Worm (Caenorhabditis elegans) whole organism, mixed stage, embryonic: ENCODE measurements around the gene lron-2.

ENCODE experiments used
- M03D4.4 ChIP-seq: sonication (generic microtip); optimal IDR thresholded peaks from 2 replicates; lab custom pipeline; 2017; ENCODE audit warnings: mild to moderate bottlenecking, missing genetic modification characterization, missing compliant biosample characterization
- bed-3 ChIP-seq: fragments of 200-800 bp; sonication (Bioruptor generic); optimal IDR thresholded peaks from 3 replicates; lab custom pipeline; 2018; ENCODE audit warnings: mild to moderate bottlenecking, missing genetic modification characterization, moderate library complexity, missing compliant biosample characterization
- blmp-1 ChIP-seq: fragments of 150-350 bp; optimal IDR thresholded peaks from 2 replicates; lab custom pipeline; 2014; ENCODE audit warnings: missing biosample characterization, missing genetic modification characterization
- ceh-39 ChIP-seq: fragments of 150-350 bp; optimal IDR thresholded peaks from 2 replicates; lab custom pipeline; 2014; ENCODE audit warnings: missing biosample characterization, missing genetic modification characterization
- ceh-43 ChIP-seq: fragments of 200-800 bp; sonication (Bioruptor generic); optimal IDR thresholded peaks from 2 replicates; lab custom pipeline; 2018; ENCODE audit warnings: mild to moderate bottlenecking, missing genetic modification characterization, moderate library complexity, missing compliant biosample characterization
- ceh-83 ChIP-seq: fragments of 200-800 bp; sonication (Bioruptor generic); optimal IDR thresholded peaks from 2 replicates; lab custom pipeline; 2018; ENCODE audit warnings: mild to moderate bottlenecking, missing genetic modification characterization, missing compliant biosample characterization
- ces-1 ChIP-seq: fragments of 150-350 bp; optimal IDR thresholded peaks from 2 replicates; lab custom pipeline; 2014; ENCODE audit warnings: missing biosample characterization, missing genetic modification reagents, missing genetic modification characterization
- cnd-1 ChIP-seq: fragments of 200-800 bp; sonication (Bioruptor generic); optimal IDR thresholded peaks from 2 replicates; lab custom pipeline; 2018; ENCODE audit warnings: mild to moderate bottlenecking, missing genetic modification characterization, missing compliant biosample characterization
- drap-1 ChIP-seq: fragments of 200-800 bp; sonication (Bioruptor generic); optimal IDR thresholded peaks from 3 replicates; lab custom pipeline; 2018; ENCODE audit warnings: mild to moderate bottlenecking, missing genetic modification characterization, missing compliant biosample characterization
- elt-1 ChIP-seq: sonication (generic microtip); optimal IDR thresholded peaks from 2 replicates; lab custom pipeline; 2017; ENCODE audit warnings: missing genetic modification characterization, mild to moderate bottlenecking, missing compliant biosample characterization, antibody characterized with exemption, moderate library complexity, borderline replicate concordance; ENCODE audit not compliant: insufficient read depth
- elt-3 ChIP-seq: fragments of 150-350 bp; optimal IDR thresholded peaks from 2 replicates; lab custom pipeline; 2014; ENCODE audit warnings: missing biosample characterization, missing genetic modification characterization
- flh-1 ChIP-seq: fragments of 200-800 bp; sonication (Bioruptor generic); optimal IDR thresholded peaks from 2 replicates; lab custom pipeline; 2018; ENCODE audit warnings: mild to moderate bottlenecking, missing genetic modification characterization, moderate library complexity, missing compliant biosample characterization
- ham-2 ChIP-seq: fragments of 200-800 bp; sonication (Bioruptor generic); optimal IDR thresholded peaks from 2 replicates; lab custom pipeline; 2018; ENCODE audit warnings: mild to moderate bottlenecking, missing genetic modification characterization, missing compliant biosample characterization
- hlh-1 ChIP-seq: fragments of 150-350 bp; optimal IDR thresholded peaks from 2 replicates; lab custom pipeline; 2014; ENCODE audit warnings: missing biosample characterization, missing genetic modification reagents, missing genetic modification characterization
- lin-13 ChIP-seq: fragments of 150-350 bp; optimal IDR thresholded peaks from 2 replicates; lab custom pipeline; 2014; ENCODE audit warnings: missing biosample characterization, missing genetic modification characterization
- lin-32 ChIP-seq: fragments of 200-800 bp; sonication (Bioruptor generic); optimal IDR thresholded peaks from 2 replicates; lab custom pipeline; 2018; ENCODE audit warnings: mild to moderate bottlenecking, missing genetic modification characterization, missing compliant biosample characterization
- lsy-2 ChIP-seq: fragments of 150-350 bp; optimal IDR thresholded peaks from 2 replicates; lab custom pipeline; 2014; ENCODE audit warnings: missing biosample characterization, missing genetic modification characterization
- mab-5 ChIP-seq: fragments of 150-350 bp; optimal IDR thresholded peaks from 2 replicates; lab custom pipeline; 2014; ENCODE audit warnings: missing biosample characterization, missing genetic modification characterization
- mep-1 ChIP-seq: fragments of 150-350 bp; optimal IDR thresholded peaks from 2 replicates; lab custom pipeline; 2017; ENCODE audit warnings: missing biosample characterization, missing genetic modification reagents, missing genetic modification characterization, inconsistent platforms
- mls-2 ChIP-seq: sonication (generic microtip); optimal IDR thresholded peaks from 2 replicates; lab custom pipeline; 2016; ENCODE audit warnings: mild to moderate bottlenecking, missing genetic modification characterization, moderate library complexity, missing compliant biosample characterization
- nhr-12 ChIP-seq: fragments of 150-350 bp; optimal IDR thresholded peaks from 2 replicates; lab custom pipeline; 2014; ENCODE audit warnings: missing biosample characterization, missing genetic modification characterization
- nhr-2 ChIP-seq: fragments of 150-350 bp; optimal IDR thresholded peaks from 2 replicates; lab custom pipeline; 2014; ENCODE audit warnings: missing biosample characterization, missing genetic modification characterization
- nhr-237 ChIP-seq: fragments of 150-350 bp; optimal IDR thresholded peaks from 2 replicates; lab custom pipeline; 2014; ENCODE audit warnings: missing biosample characterization, missing genetic modification characterization
- nhr-28 ChIP-seq: fragments of 150-350 bp; optimal IDR thresholded peaks from 2 replicates; lab custom pipeline; 2014; ENCODE audit warnings: missing biosample characterization, missing genetic modification characterization
- nhr-76 ChIP-seq: sonication (generic microtip); optimal IDR thresholded peaks from 2 replicates; lab custom pipeline; 2017; ENCODE audit warnings: missing biosample characterization, missing genetic modification characterization
- pha-4 ChIP-seq: fragments of 150-350 bp; optimal IDR thresholded peaks from 2 replicates; lab custom pipeline; 2018; ENCODE audit warnings: missing biosample characterization, missing genetic modification reagents, missing genetic modification characterization
- sem-2 ChIP-seq: fragments of 200-800 bp; sonication (Bioruptor generic); optimal IDR thresholded peaks from 2 replicates; lab custom pipeline; 2018; ENCODE audit warnings: mild to moderate bottlenecking, missing genetic modification characterization, missing compliant biosample characterization
- snpc-4 ChIP-seq: fragments of 150-350 bp; optimal IDR thresholded peaks from 2 replicates; lab custom pipeline; 2014; ENCODE audit warnings: missing biosample characterization, missing genetic modification characterization
- sptf-1 ChIP-seq: sonication (generic microtip); optimal IDR thresholded peaks from 2 replicates; lab custom pipeline; 2017; ENCODE audit warnings: mild to moderate bottlenecking, missing genetic modification characterization, moderate library complexity, missing compliant biosample characterization
- tbx-8 ChIP-seq: fragments of 200-800 bp; sonication (Bioruptor generic); optimal IDR thresholded peaks from 2 replicates; lab custom pipeline; 2018; ENCODE audit warnings: mild to moderate bottlenecking, missing genetic modification characterization, moderate library complexity, missing compliant biosample characterization
- unc-120 ChIP-seq: sonication (generic microtip); optimal IDR thresholded peaks from 2 replicates; lab custom pipeline; 2017; ENCODE audit warnings: missing genetic modification characterization, missing compliant biosample characterization; ENCODE audit not compliant: poor library complexity, severe bottlenecking
- unc-39 ChIP-seq: fragments of 150-350 bp; optimal IDR thresholded peaks from 2 replicates; lab custom pipeline; 2014; ENCODE audit warnings: missing biosample characterization, missing genetic modification characterization
- unc-62 ChIP-seq: fragments of 150-350 bp; optimal IDR thresholded peaks from 2 replicates; lab custom pipeline; 2014; ENCODE audit warnings: missing biosample characterization, missing genetic modification reagents, missing genetic modification characterization
- zip-8 ChIP-seq: fragments of 150-350 bp; optimal IDR thresholded peaks from 2 replicates; lab custom pipeline; 2014; ENCODE audit warnings: missing biosample characterization, missing genetic modification characterization
- ztf-11 ChIP-seq: fragments of 150-350 bp; optimal IDR thresholded peaks from 2 replicates; lab custom pipeline; 2014; ENCODE audit warnings: missing biosample characterization, missing genetic modification characterization

The lron-2 gene

DNA sequence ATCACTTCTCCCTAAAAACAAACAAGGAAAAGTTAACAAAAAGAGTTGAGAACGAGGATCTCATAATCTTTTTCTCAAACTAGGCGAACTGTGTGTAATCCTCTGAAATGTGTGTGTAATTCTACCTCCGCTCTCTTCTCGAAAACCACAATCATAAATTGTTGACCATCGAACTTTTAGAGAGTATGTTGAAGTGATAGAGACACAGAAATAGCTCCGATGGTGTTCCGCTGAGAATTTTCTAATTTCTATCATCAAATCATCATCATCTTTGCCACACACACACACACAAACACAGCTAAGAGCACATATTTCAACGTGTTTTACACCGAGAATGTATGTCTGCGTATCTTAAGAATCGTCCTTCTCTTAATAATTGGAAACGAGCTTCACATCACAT lies 8.2 kb upstream of the lron-2 start:
- TF ChIP-seq pha-4 (tag; lab: Kevin White, UChicago) (peak; percentile 12), unc-62 (GFP tag; lab: Kevin White, UChicago) (peak; percentile 18), unc-120 (tag; lab: Kevin White, UChicago) (peak; percentile 49), mls-2 (tag; lab: Kevin White, UChicago) (no peak)

DNA sequence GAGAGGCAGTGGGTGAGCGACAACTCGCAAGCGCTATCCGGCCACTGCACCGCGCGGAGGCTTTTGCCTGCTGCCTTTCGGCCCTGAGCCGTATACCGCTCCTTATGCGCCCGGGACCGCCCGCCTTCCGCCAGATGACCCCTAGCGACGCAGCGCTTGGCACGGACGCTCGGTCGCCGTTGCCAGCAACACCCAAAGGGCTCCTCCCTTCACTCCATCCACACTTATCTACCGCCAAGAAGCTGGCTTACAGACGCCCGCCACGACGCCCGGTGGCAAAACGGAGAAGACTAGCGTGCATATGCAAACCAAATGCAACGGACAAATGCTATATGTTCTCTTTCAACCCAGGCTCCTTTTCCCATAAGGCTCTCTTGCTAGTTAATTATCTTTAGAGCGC lies 6.0 kb upstream of the lron-2 start:
- TF ChIP-seq unc-62 (GFP tag; lab: Kevin White, UChicago) (no peak), cnd-1 (tag; lab: Kevin White, UChicago) (peak; percentile 1), sem-2 (GFP tag; lab: Kevin White, UChicago) (no peak), ceh-83 (peak; percentile 25), nhr-76 (tag; lab: Kevin White, UChicago) (no peak), pha-4 (tag; lab: Kevin White, UChicago) (no peak), bed-3 (GFP tag; lab: Kevin White, UChicago) (peak; percentile 6), ceh-39 (no peak), lsy-2 (tag; lab: Kevin White, UChicago) (no peak), mls-2 (tag; lab: Kevin White, UChicago) (peak; percentile 19), hlh-1 (tag; lab: Kevin White, UChicago) (no peak), unc-120 (tag; lab: Kevin White, UChicago) (no peak), drap-1 (peak; percentile 29), ham-2 (no peak), zip-8 (tag; lab: Kevin White, UChicago) (no peak), flh-1 (GFP tag; lab: Kevin White, UChicago) (no peak), ztf-11 (no peak), tbx-8 (GFP tag; lab: Kevin White, UChicago) (no peak), nhr-12 (no peak), nhr-237 (tag; lab: Kevin White, UChicago) (no peak), unc-39 (tag; lab: Kevin White, UChicago) (no peak), ceh-43 (GFP tag; lab: Kevin White, UChicago) (peak; percentile 24), mep-1 (tag; lab: Kevin White, UChicago) (no peak), nhr-2 (no peak), blmp-1 (tag; lab: Kevin White, UChicago) (no peak), M03D4.4 (peak; percentile 31), mab-5 (tag; lab: Kevin White, UChicago) (no peak), snpc-4 (no peak), lin-32 (no peak), sptf-1 (tag; lab: Kevin White, UChicago) (peak; percentile 61), nhr-28 (tag; lab: Kevin White, UChicago) (no peak), ces-1 (peak; percentile 59), elt-1 (tag; lab: Kevin White, UChicago) (no peak), lin-13 (tag; lab: Kevin White, UChicago) (no peak), elt-3 (no peak)

DNA sequence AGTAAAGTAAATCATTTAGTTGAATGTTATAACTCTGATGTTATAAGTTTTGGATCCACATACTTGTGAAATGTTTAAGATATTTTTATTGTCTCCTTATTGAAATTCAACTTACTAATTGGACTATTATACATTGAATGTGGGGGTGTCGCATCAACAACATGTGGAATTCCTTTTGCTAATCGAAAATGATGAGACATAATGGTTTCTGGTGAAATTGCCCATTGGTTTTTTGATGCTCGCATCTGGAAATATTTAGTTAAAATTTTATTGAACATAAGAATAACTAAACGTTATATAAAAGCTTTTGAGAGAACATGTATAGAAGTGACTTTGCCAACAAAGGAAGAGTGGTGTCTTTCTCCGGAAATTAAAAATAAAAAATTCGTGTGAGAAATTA lies 4.6 kb upstream of the lron-2 start, which contains the start of gene ZK682.7:
ZK682.7 (minus strand) TSS at position 247 of the 400 bp plus-strand sequence.
- no peak for TF ChIP-seq lsy-2 (tag; lab: Kevin White, UChicago)
- no peak for TF ChIP-seq sem-2 (GFP tag; lab: Kevin White, UChicago)
- no peak for TF ChIP-seq pha-4 (tag; lab: Kevin White, UChicago)
- no peak for TF ChIP-seq unc-120 (tag; lab: Kevin White, UChicago)
- no peak for TF ChIP-seq lin-32
- no peak for TF ChIP-seq nhr-237 (tag; lab: Kevin White, UChicago)
- TF ChIP-seq ces-1 = no peak
- TF ChIP-seq bed-3 (GFP tag; lab: Kevin White, UChicago) = no peak
- no peak for TF ChIP-seq zip-8 (tag; lab: Kevin White, UChicago)
- TF ChIP-seq mls-2 (tag; lab: Kevin White, UChicago) = no peak
- no peak for TF ChIP-seq elt-1 (tag; lab: Kevin White, UChicago)
- TF ChIP-seq drap-1 = no peak
- TF ChIP-seq nhr-2 = no peak
- no peak for TF ChIP-seq lin-13 (tag; lab: Kevin White, UChicago)
- TF ChIP-seq tbx-8 (GFP tag; lab: Kevin White, UChicago) = no peak
- no peak for TF ChIP-seq mab-5 (tag; lab: Kevin White, UChicago)
- TF ChIP-seq blmp-1 (tag; lab: Kevin White, UChicago) = no peak
